Worm (Caenorhabditis elegans): Measurements from ENCODE around the gene fbxa-150.
"Not testable (repeated sequence)": the region's sequence is repeated elsewhere in the genome, so short reads cannot be mapped to it uniquely, and the experiment has no call there.

The fbxa-150 gene

DNA sequence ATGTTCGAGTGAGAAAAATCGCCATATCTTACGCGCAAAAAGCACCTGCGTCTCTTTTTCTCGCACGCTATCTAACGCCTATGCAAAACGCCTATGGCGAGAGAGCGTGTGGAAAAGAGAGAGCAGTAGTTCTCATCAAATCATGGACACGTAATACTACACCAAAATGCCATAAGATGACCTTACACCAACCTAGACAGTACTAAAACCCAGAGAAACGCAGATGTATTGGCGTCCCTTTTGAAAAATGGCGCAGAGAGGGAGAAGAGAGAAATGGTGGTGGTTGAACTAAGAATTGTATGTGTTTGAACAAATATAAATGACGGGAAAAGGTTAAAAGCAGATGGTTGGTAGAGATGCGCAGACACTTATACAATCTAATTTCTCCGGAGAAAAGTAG is 16.7 kb downstream of the fbxa-150 start, which contains the start of gene Y38H6C.16:
Gene Y38H6C.16, minus strand, starts transcription at position 293 of the 400 bp plus-strand sequence.
- TF ChIP-seq dao-5 (tag; optimal IDR thresholded peaks at IDR 0.05) = no peak
- no peak for TF ChIP-seq him-1 (tag; optimal IDR thresholded peaks at IDR 0.05)
- TF ChIP-seq W03F9.2 (tag; optimal IDR thresholded peaks at IDR 0.05) = no peak

ce11 chrV:20544092-20544491 is 21.7 kb downstream of the fbxa-150 start, which contains the start of gene slc-36.3:
Gene slc-36.3, minus strand, starts transcription at chrV:20544192.
- TF ChIP-seq him-1 (tag; optimal IDR thresholded peaks at IDR 0.05) = no peak
- no peak for TF ChIP-seq W03F9.2 (tag; optimal IDR thresholded peaks at IDR 0.05)
- no peak for TF ChIP-seq dao-5 (tag; optimal IDR thresholded peaks at IDR 0.05)

DNA sequence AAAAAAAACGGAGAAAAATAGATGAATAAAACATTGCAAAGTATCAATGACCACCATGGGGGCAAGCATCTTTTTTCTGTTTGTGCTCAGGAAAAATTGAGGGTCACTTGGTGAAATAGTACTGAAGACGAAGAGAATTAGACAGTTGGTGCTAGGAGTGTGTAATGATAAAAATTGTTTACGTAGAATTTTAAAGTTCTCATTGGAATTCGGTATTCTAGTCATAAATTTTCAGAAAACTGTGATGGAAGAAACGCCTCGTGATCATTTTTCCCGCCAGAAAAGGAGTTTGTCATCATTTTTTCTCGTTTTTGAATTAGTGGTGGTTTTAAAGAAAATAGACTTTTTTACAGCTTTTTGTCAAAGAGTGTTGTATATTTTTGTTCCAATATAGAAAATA is 22.2 kb downstream of the fbxa-150 start:
- TF ChIP-seq him-1 (tag; optimal IDR thresholded peaks at IDR 0.05) = no peak
- TF ChIP-seq dao-5 (tag; optimal IDR thresholded peaks at IDR 0.05) = no peak
- no peak for TF ChIP-seq W03F9.2 (tag; optimal IDR thresholded peaks at IDR 0.05)

DNA sequence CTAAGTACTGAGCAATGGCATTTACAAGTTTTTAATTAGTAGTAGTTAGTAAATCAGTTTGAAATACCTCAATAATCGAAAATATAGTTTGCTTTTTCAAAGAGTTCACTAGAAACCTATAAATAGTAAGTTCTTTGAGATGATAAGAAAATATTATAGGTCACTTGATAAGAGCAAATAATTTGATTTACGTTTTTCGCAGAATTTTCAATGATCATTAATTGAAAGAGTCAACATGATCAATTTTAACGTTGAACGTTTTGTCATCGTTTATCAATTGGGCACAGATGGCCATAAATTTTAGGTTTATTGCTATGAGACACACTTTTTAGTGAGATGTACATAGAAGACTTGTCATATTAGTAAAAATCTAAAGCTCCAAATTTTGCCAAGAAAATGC is 23.3 kb downstream of the fbxa-150 start:
- TF ChIP-seq him-1 (tag; optimal IDR thresholded peaks at IDR 0.05) (no peak), dao-5 (tag; optimal IDR thresholded peaks at IDR 0.05) (no peak), W03F9.2 (tag; optimal IDR thresholded peaks at IDR 0.05) (no peak)

- TF ChIP-seq him-1 (tag; optimal IDR thresholded peaks at IDR 0.05) (no peak), W03F9.2 (tag; optimal IDR thresholded peaks at IDR 0.05) (no peak), dao-5 (tag; optimal IDR thresholded peaks at IDR 0.05) (no peak)
Measured at ce11 chrV:20547048-20547447, 24.6 kb downstream of the fbxa-150 start, which contains the start of gene Y38H6C.18. Gene Y38H6C.18, minus strand, starts transcription at chrV:20547148.

DNA sequence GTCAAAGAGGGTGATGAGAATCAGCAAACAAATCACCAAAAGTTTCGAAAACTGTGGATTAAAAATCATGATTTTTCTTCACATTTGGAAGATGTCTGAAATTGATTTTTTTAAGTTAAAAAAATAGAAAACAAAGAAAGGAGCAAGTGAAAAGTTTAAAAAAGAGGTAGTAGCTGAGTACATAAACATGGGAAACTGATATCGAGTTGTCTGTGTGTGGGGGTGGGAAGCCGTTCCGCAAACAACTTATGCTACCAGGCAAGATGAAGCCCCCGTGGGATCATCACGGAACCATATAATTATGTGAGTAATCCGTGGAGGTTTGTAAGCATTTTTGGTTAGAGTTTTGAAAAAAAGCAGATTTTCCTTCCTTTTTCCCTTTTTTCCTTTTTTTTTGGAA is 28.7 kb downstream of the fbxa-150 start, which contains the start of gene Y38H6C.20:
Gene Y38H6C.20, minus strand, starts transcription at position 101 of the 400 bp plus-strand sequence.
- no peak for TF ChIP-seq dao-5 (tag; optimal IDR thresholded peaks at IDR 0.05)

DNA sequence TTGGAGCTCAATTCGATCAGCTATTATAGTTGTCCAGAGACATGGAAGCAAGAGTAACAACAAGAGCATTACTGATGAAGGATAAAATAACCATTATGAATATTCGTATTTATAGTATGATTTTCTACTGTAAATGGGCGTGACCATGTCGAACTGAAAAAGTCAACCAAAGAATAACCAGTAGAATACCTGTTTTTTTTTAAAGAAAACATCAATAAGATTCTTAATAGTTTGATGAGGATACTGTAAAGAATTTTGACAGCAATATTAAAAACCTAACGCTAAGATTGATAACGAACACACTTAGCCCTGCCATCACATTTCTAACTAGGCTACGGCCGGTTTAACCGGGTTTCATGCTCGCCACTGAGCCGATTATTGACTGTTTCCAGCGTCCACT is 30.6 kb downstream of the fbxa-150 start, which contains the start of gene vmo-1:
Gene vmo-1, minus strand, starts transcription at position 101 of the 400 bp plus-strand sequence.
- TF ChIP-seq W03F9.2 (tag; optimal IDR thresholded peaks at IDR 0.05) (no peak), dao-5 (tag; optimal IDR thresholded peaks at IDR 0.05) (no peak), him-1 (tag; optimal IDR thresholded peaks at IDR 0.05) (no peak)

DNA sequence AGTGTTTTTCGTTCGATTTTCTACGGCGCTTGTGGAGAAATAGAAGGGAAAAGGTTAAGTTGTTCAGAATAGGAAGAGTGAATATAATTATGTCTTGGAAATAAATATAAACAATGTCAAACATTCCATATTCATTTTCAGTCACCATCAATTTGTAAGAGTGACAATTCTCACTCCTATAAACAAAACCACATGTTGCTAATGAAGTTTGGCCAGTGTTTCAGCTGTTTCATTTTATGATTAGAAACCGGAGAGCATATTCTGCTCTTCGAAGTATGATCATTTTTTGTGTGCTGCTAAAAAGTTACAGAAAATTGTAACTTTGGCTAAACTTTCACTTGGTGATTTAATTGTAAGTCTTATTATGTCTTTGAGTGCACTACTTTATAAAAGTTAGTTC is 32.7 kb downstream of the fbxa-150 start, which contains the start of gene Y38H6C.21:
Gene Y38H6C.21, minus strand, starts transcription at position 148 of the 400 bp plus-strand sequence.
- TF ChIP-seq dao-5 (tag; optimal IDR thresholded peaks at IDR 0.05) = no peak
- no peak for TF ChIP-seq W03F9.2 (tag; optimal IDR thresholded peaks at IDR 0.05)
- no peak for TF ChIP-seq him-1 (tag; optimal IDR thresholded peaks at IDR 0.05)

DNA sequence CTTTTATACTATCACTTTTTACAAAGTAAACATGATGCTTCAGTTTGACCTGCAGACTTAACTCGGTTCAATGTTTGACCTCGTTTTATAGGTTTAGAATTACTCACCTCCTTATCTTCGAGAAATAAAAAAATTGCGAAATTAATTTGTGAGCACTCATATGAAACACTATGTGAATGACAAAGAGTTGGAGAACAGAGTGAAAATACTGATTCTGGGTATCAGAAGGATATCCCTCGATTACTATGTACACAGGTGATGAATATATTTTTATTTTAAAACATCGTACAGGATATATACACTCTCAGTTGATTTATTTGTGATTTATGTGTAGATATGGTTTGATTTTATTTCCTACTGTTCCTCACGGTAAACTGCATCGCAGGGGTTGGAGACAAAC is 33.9 kb downstream of the fbxa-150 start, which contains the start of gene Y38H6C.23:
Gene Y38H6C.23, minus strand, starts transcription at position 101 of the 400 bp plus-strand sequence.
- TF ChIP-seq dao-5 (tag; optimal IDR thresholded peaks at IDR 0.05) = no peak
- TF ChIP-seq W03F9.2 (tag; optimal IDR thresholded peaks at IDR 0.05) = no peak
- no peak for TF ChIP-seq him-1 (tag; optimal IDR thresholded peaks at IDR 0.05)

DNA sequence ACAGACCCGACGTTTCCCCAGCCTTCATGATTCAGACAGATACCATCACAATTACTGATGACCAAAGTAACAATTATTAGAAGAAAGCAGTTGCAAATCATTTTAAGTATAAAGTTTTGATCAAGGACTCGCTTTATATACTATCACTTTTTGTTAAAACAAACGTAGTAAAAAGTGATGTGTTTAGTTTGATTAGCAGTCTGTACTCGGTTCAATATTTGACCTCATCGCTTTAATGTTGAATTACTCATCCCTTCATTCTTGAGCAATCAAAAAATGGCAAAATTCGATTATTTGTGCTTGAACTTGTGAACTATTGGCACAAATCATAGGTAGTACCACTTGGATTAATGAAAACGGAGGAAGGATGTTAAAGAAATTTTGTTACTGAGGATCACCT is 35.9 kb downstream of the fbxa-150 start, which contains the start of gene abf-4:
Gene abf-4, minus strand, starts transcription at position 101 of the 400 bp plus-strand sequence.
- TF ChIP-seq him-1 (tag; optimal IDR thresholded peaks at IDR 0.05) = no peak
- TF ChIP-seq W03F9.2 (tag; optimal IDR thresholded peaks at IDR 0.05) = no peak
- TF ChIP-seq dao-5 (tag; optimal IDR thresholded peaks at IDR 0.05) = no peak

DNA sequence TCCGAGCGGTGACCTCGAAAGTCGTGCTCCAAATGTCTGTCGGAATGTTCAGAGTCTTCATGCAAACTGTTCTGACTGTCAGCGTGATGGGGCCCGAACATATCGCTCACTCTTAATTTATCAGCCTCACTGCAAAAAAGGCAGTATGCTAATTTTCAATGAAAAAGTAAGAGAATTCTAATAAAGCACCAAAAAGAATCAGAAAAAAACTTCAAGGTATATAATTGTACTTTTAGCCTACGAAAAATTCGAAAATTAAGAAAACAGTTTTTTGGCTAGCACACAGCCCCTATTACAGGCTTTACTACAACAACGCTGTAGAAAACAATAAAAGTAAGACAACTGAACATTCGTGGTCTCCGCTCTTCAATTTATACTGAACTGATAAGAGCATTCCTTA is 39.4 kb downstream of the fbxa-150 start, which contains the start of gene F26F2.1:
Gene F26F2.1, minus strand, starts transcription at position 101 of the 400 bp plus-strand sequence.
- TF ChIP-seq him-1 (tag; optimal IDR thresholded peaks at IDR 0.05) (no peak), W03F9.2 (tag; optimal IDR thresholded peaks at IDR 0.05) (no peak), dao-5 (tag; optimal IDR thresholded peaks at IDR 0.05) (no peak)

ce11 chrV:20564054-20564453 is 41.7 kb downstream of the fbxa-150 start, which contains the start of gene F26F2.13:
Gene F26F2.13, plus strand, starts transcription at chrV:20564354.
- not testable (repeated sequence) for TF ChIP-seq him-1, W03F9.2, dao-5 (tag; optimal IDR thresholded peaks at IDR 0.05)

ce11 chrV:20566454-20566853 is 44.1 kb downstream of the fbxa-150 start, which contains the start of gene F26F2.3:
Gene F26F2.3, minus strand, starts transcription at chrV:20566554.
- TF ChIP-seq him-1 (tag; optimal IDR thresholded peaks at IDR 0.05) = no peak
- no peak for TF ChIP-seq dao-5 (tag; optimal IDR thresholded peaks at IDR 0.05)
- no peak for TF ChIP-seq W03F9.2 (tag; optimal IDR thresholded peaks at IDR 0.05)

ce11 chrV:20568995-20569394 is 46.6 kb downstream of the fbxa-150 start, which contains the start of gene F26F2.4:
Gene F26F2.4, plus strand, starts transcription at chrV:20569295.
- TF ChIP-seq W03F9.2, him-1, dao-5 (tag; optimal IDR thresholded peaks at IDR 0.05): not testable (repeated sequence)
